Fruit fly (Drosophila melanogaster): ENCODE data around the gene CG34149.

DNA sequence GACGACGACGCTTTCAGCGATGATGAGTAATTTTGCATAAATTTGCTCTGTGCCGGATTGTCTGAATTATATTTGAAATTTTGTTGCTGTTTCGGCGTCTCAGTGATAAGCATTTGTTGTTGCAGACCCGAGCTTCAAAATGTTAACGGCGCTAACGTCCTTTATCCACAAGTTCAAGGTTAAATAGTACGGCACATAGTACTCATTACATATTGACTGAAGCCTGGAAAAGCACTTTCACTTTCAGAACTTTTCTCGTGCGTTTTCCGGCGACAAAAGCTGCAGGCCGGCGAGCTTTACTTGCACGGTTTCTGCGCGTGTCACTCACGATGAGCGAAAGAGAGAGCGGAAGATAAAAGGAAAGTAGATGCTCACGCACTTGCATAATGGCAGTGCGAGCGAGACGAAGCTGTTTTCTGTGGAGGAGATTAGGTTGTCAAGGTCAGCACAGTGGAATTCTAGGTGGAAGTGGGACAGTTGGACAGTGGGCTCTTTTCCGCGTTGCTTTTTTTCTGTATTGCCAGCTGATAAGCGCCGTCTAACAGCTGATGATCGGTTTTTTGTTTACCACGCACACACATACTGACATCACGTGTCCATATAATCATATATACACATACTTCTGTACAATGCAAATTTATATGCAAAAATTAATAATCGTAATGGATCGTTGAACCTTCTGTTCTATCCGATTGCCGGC, 11.7 kb upstream of the CG34149 start:
- TF ChIP-seq kay (GFP tag; ENCODE audit: borderline replicate concordance), result peak; percentile 60
- TF ChIP-seq Clk (GFP tag; optimal IDR thresholded peaks at IDR 0.05), result no peak
- TF ChIP-seq Hr96 (GFP tag; optimal IDR thresholded peaks at IDR 0.05), result no peak
- no peak for TF ChIP-seq CG1620 (GFP tag; optimal IDR thresholded peaks at IDR 0.05)
- TF ChIP-seq cnc (optimal IDR thresholded peaks at IDR 0.05), result no peak
- TF ChIP-seq CG7045 (GFP tag; optimal IDR thresholded peaks at IDR 0.05), result peak; percentile 24
- TF ChIP-seq pad (GFP tag; optimal IDR thresholded peaks at IDR 0.05), result no peak
- TF ChIP-seq toe (GFP tag; optimal IDR thresholded peaks at IDR 0.05), result no peak
- TF ChIP-seq cic (GFP tag; optimal IDR thresholded peaks at IDR 0.05), result peak; percentile 83
- no peak for TF ChIP-seq Mnt (GFP tag; optimal IDR thresholded peaks at IDR 0.05)
- peak; percentile 22 for TF ChIP-seq CG11617 (GFP tag; optimal IDR thresholded peaks at IDR 0.05)

All from whole organism, adult.